Worm (Caenorhabditis elegans) whole organism, L2 larva: Measurements from ENCODE around the gene valv-1.
A peak's percentile ranks its signal among the peaks of the same experiment; 100 is the strongest.

ENCODE experiments used
- C34F6.9 ChIP-seq: fragments of 150-350 bp; optimal IDR thresholded peaks from 2 replicates; lab custom pipeline; 2014; ENCODE audit warnings: missing biosample characterization, missing genetic modification characterization
- F13H6.1 ChIP-seq: sonication (generic microtip); optimal IDR thresholded peaks from 2 replicates; lab custom pipeline; 2016; ENCODE audit warnings: missing genetic modification characterization, missing compliant biosample characterization
- R02D3.7 ChIP-seq: fragments of 150-350 bp; optimal IDR thresholded peaks from 2 replicates; lab custom pipeline; 2014; ENCODE audit warnings: missing biosample characterization, missing genetic modification characterization
- Y55F3AM.14 ChIP-seq: fragments of 200-800 bp; sonication (Bioruptor generic); optimal IDR thresholded peaks from 2 replicates; lab custom pipeline; 2018; ENCODE audit warnings: mild to moderate bottlenecking, missing genetic modification characterization, missing compliant biosample characterization
- alr-1 ChIP-seq: fragments of 150-350 bp; optimal IDR thresholded peaks from 2 replicates; lab custom pipeline; 2014; ENCODE audit warnings: missing biosample characterization, missing genetic modification characterization
- ama-1 ChIP-seq: fragments of 150-350 bp; optimal IDR thresholded peaks from 2 replicates; lab custom pipeline; 2018; ENCODE audit warnings: inconsistent platforms
- blmp-1 ChIP-seq: sonication (generic microtip); optimal IDR thresholded peaks from 2 replicates; lab custom pipeline; 2017; ENCODE audit warnings: missing genetic modification characterization, mild to moderate bottlenecking, missing compliant biosample characterization, antibody characterized with exemption, moderate library complexity; ENCODE audit not compliant: insufficient read depth
- ceh-82 ChIP-seq: fragments of 150-350 bp; optimal IDR thresholded peaks from 2 replicates; lab custom pipeline; 2014; ENCODE audit warnings: missing biosample characterization, missing genetic modification characterization
- crh-2 ChIP-seq: sonication (generic microtip); optimal IDR thresholded peaks from 2 replicates; lab custom pipeline; 2017; ENCODE audit warnings: missing biosample characterization, missing genetic modification characterization
- dmd-4 ChIP-seq: sonication (generic microtip); optimal IDR thresholded peaks from 2 replicates; lab custom pipeline; 2017; ENCODE audit warnings: missing biosample characterization, missing genetic modification characterization
- elt-1 ChIP-seq: fragments of 150-350 bp; optimal IDR thresholded peaks from 2 replicates; lab custom pipeline; 2014; ENCODE audit warnings: missing biosample characterization, missing genetic modification characterization
- elt-3 ChIP-seq: sonication (generic microtip); optimal IDR thresholded peaks from 2 replicates; lab custom pipeline; 2017; ENCODE audit warnings: missing biosample characterization, missing genetic modification characterization
- fos-1 ChIP-seq: fragments of 150-350 bp; optimal IDR thresholded peaks from 2 replicates; lab custom pipeline; 2014; ENCODE audit warnings: missing biosample characterization, missing genetic modification characterization
- lin-11 ChIP-seq: fragments of 150-350 bp; sonication (generic microtip); optimal IDR thresholded peaks from 2 replicates; lab custom pipeline; 2014; ENCODE audit warnings: missing biosample characterization, missing genetic modification characterization, inconsistent platforms, mixed read lengths
- lin-13 ChIP-seq: fragments of 150-350 bp; optimal IDR thresholded peaks from 2 replicates; lab custom pipeline; 2014; ENCODE audit warnings: missing biosample characterization, missing genetic modification reagents, missing genetic modification characterization
- lin-39 ChIP-seq: fragments of 150-350 bp; optimal IDR thresholded peaks from 2 replicates; lab custom pipeline; 2014; ENCODE audit warnings: missing biosample characterization, missing genetic modification reagents, missing genetic modification characterization
- lsy-2 ChIP-seq, 2 experiments: fragments of 150-350 bp in 1 of 2; sonication (generic microtip) in 1 of 2; optimal IDR thresholded peaks; 2 replicates each; lab custom pipeline; 2014 to 2017; ENCODE audit warnings: missing biosample characterization in 2 of 2, missing genetic modification characterization in 2 of 2
- mab-5 ChIP-seq: fragments of 150-350 bp; optimal IDR thresholded peaks from 2 replicates; lab custom pipeline; 2014; ENCODE audit warnings: missing biosample characterization, missing genetic modification characterization
- mbf-1 ChIP-seq: sonication (generic microtip); optimal IDR thresholded peaks from 2 replicates; lab custom pipeline; 2017; ENCODE audit warnings: missing biosample characterization, missing genetic modification characterization
- mdl-1 ChIP-seq, 2 experiments: fragments of 150-350 bp in 1 of 2; sonication (generic microtip) in 1 of 2; optimal IDR thresholded peaks; 2 replicates each; lab custom pipeline; 2017; ENCODE audit warnings: missing biosample characterization in 2 of 2, missing genetic modification characterization in 2 of 2
- nhr-10 ChIP-seq: sonication (generic microtip); optimal IDR thresholded peaks from 2 replicates; lab custom pipeline; 2017; ENCODE audit warnings: missing biosample characterization, missing genetic modification characterization
- nhr-11 ChIP-seq: fragments of 150-350 bp; optimal IDR thresholded peaks from 2 replicates; lab custom pipeline; 2014; ENCODE audit warnings: missing biosample characterization, missing genetic modification characterization
- nhr-12 ChIP-seq: fragments of 150-350 bp; optimal IDR thresholded peaks from 2 replicates; lab custom pipeline; 2014; ENCODE audit warnings: missing biosample characterization, missing genetic modification characterization
- nhr-129 ChIP-seq: fragments of 150-350 bp; optimal IDR thresholded peaks from 2 replicates; lab custom pipeline; 2014; ENCODE audit warnings: missing biosample characterization, missing genetic modification characterization
- nhr-23 ChIP-seq: fragments of 150-350 bp; optimal IDR thresholded peaks from 2 replicates; lab custom pipeline; 2014; ENCODE audit warnings: missing biosample characterization, missing genetic modification reagents, missing genetic modification characterization
- nhr-237 ChIP-seq: fragments of 150-350 bp; optimal IDR thresholded peaks from 2 replicates; lab custom pipeline; 2014; ENCODE audit warnings: missing biosample characterization, missing genetic modification characterization
- nhr-77 ChIP-seq: fragments of 150-350 bp; optimal IDR thresholded peaks from 2 replicates; lab custom pipeline; 2014; ENCODE audit warnings: missing biosample characterization, missing genetic modification characterization
- peb-1 ChIP-seq: fragments of 150-350 bp; optimal IDR thresholded peaks from 2 replicates; lab custom pipeline; 2014; ENCODE audit warnings: missing biosample characterization, missing genetic modification characterization
- sem-4 ChIP-seq: fragments of 150-350 bp; optimal IDR thresholded peaks from 2 replicates; lab custom pipeline; 2014; ENCODE audit warnings: missing biosample characterization, missing genetic modification reagents, missing genetic modification characterization
- skn-1 ChIP-seq: sonication (generic microtip); optimal IDR thresholded peaks from 2 replicates; lab custom pipeline; 2017; ENCODE audit warnings: missing biosample characterization, missing genetic modification characterization
- sma-3 ChIP-seq: sonication (generic microtip); optimal IDR thresholded peaks from 2 replicates; lab custom pipeline; 2016; ENCODE audit warnings: missing genetic modification reagents, missing genetic modification characterization, missing compliant biosample characterization
- sma-9 ChIP-seq, 2 experiments: fragments of 150-350 bp in 1 of 2; sonication (generic microtip) in 1 of 2; optimal IDR thresholded peaks; 2 replicates each; lab custom pipeline; 2014 to 2016; ENCODE audit warnings: missing genetic modification characterization in 2 of 2, mild to moderate bottlenecking in 1 of 2, missing biosample characterization in 1 of 2, missing compliant biosample characterization in 1 of 2, missing genetic modification reagents in 1 of 2, moderate library complexity in 1 of 2
- snpc-4 ChIP-seq: fragments of 150-350 bp; optimal IDR thresholded peaks from 2 replicates; lab custom pipeline; 2014; ENCODE audit warnings: missing biosample characterization, missing genetic modification characterization
- unc-55 ChIP-seq: fragments of 150-350 bp; sonication (generic microtip); optimal IDR thresholded peaks from 3 replicates; lab custom pipeline; 2014; ENCODE audit warnings: missing biosample characterization, missing genetic modification reagents, missing genetic modification characterization
- unc-62 ChIP-seq: fragments of 150-350 bp; optimal IDR thresholded peaks from 2 replicates; lab custom pipeline; 2014; ENCODE audit warnings: missing biosample characterization, missing genetic modification reagents, missing genetic modification characterization
- zag-1 ChIP-seq: fragments of 150-350 bp; optimal IDR thresholded peaks from 2 replicates; lab custom pipeline; 2014; ENCODE audit warnings: missing biosample characterization, missing genetic modification characterization
- ztf-11 ChIP-seq: sonication (generic microtip); optimal IDR thresholded peaks from 2 replicates; lab custom pipeline; 2017; ENCODE audit warnings: missing biosample characterization, missing genetic modification characterization

The valv-1 gene

DNA sequence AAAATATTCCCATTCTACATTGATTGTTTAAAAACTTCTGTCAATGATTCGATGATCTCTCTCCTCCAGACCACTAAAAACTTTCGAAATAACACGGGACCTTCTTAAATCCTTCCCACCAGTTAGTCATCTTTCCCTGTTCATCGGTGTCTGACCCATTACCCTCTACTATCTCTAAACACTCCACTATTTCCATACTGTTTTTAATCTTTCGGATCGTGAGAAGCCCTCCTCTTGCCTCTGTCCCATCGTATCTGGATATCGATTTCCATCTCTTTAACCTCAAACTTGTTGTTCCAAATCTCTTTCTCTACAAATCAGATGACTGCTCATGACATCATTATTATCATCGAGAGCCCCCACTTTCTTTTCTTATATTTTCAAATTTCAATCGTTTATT lies 16.8 kb downstream of the valv-1 start:
- TF ChIP-seq lin-11 (no peak), nhr-129 (tag; lab: Kevin White, UChicago) (peak; percentile 19), lsy-2 (tag; optimal IDR thresholded peaks at IDR 0.05; lab: Kevin White, UChicago) (peak in 1 of 2 experiments; percentile 8), elt-3 (tag; lab: Kevin White, UChicago) (no peak)

DNA sequence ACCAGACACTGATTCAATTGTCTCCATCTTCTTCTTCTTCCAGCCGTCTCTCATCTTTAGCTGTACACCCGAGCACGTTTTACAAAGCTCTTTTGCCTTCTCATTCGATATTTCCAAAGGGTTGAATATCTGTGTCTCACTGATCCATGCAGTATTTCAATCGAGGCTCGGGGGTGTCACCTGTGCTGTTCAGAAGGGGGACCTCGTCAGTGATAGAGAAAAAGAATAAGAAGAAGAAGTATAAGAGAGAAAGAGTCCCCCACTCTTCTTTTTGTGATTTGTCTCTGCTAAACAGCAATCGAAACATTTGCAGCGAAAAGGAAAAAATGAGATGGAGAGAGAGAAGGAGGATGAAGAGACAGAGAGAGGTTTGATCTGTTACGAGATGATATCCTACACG lies 19.1 kb downstream of the valv-1 start:
- TF ChIP-seq crh-2 (tag; lab: Kevin White, UChicago): no peak
- TF ChIP-seq C34F6.9 (tag; lab: Kevin White, UChicago): peak; percentile 7
- TF ChIP-seq peb-1 (tag; lab: Kevin White, UChicago): no peak
- peak; percentile 66 for TF ChIP-seq F13H6.1 (tag; lab: Kevin White, UChicago)
- TF ChIP-seq sma-9 (GFP tag; optimal IDR thresholded peaks at IDR 0.05; lab: Kevin White, UChicago): no peak
- TF ChIP-seq sma-9 (tag; optimal IDR thresholded peaks at IDR 0.05; lab: Kevin White, UChicago): no peak
- TF ChIP-seq lin-11: no peak
- no peak for TF ChIP-seq snpc-4 (tag; lab: Kevin White, UChicago)
- no peak for TF ChIP-seq lsy-2 (tag; optimal IDR thresholded peaks at IDR 0.05; lab: Kevin White, UChicago)
- TF ChIP-seq elt-1 (tag; lab: Kevin White, UChicago): no peak
- no peak for TF ChIP-seq unc-62
- TF ChIP-seq unc-55 (GFP tag; lab: Kevin White, UChicago): no peak
- no peak for TF ChIP-seq fos-1 (tag; lab: Kevin White, UChicago)
- TF ChIP-seq elt-3 (tag; lab: Kevin White, UChicago): no peak
- TF ChIP-seq nhr-77 (tag; lab: Kevin White, UChicago): no peak
- TF ChIP-seq nhr-11 (tag; lab: Kevin White, UChicago): no peak
- no peak for TF ChIP-seq dmd-4 (tag; lab: Kevin White, UChicago)
- peak; percentile 27 for TF ChIP-seq nhr-129 (tag; lab: Kevin White, UChicago)
- no peak for TF ChIP-seq mab-5 (tag; lab: Kevin White, UChicago)
- TF ChIP-seq sem-4 (tag; lab: Kevin White, UChicago): no peak

ce11 chrIV:7424198-7424597 lies 20.9 kb downstream of the valv-1 start, which contains the start of gene unc-82:
Gene unc-82 (plus strand): TSS chrIV:7424498.
- no peak for TF ChIP-seq snpc-4 (tag; lab: Kevin White, UChicago)
- TF ChIP-seq crh-2 (tag; lab: Kevin White, UChicago): no peak
- no peak for TF ChIP-seq ceh-82 (tag; lab: Kevin White, UChicago)
- no peak for TF ChIP-seq mab-5 (tag; lab: Kevin White, UChicago)
- no peak for TF ChIP-seq Y55F3AM.14 (GFP tag; lab: Kevin White, UChicago)
- no peak for TF ChIP-seq F13H6.1 (tag; lab: Kevin White, UChicago)
- TF ChIP-seq ztf-11 (tag; lab: Kevin White, UChicago): no peak
- no peak for TF ChIP-seq ama-1 (lab: Kevin White, UChicago)
- no peak for TF ChIP-seq zag-1 (tag; lab: Kevin White, UChicago)
- no peak for TF ChIP-seq nhr-237
- TF ChIP-seq sma-3 (GFP tag; lab: Kevin White, UChicago): no peak
- TF ChIP-seq, all 48 proteins: peak for 0

DNA sequence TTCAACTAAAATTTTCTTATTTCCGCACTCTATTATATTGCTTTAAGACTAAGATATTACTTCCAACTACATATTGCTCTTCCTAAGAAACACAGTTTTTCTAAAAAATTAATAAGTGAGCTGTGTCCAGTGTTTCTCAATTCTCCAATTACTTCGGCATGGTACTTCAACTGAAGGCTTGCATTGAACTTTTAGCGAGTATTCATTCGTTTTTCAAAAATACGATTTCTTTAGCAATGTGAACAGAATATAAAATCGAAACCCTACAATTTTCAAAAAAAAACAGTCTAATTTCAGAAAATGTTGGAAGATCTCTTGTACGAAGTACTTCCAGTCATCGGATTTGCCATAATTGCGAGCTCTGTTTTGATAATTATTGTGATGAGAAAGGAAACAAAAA lies 24.2 kb downstream of the valv-1 start, which contains the start of gene srtx-1:
TSS of gene srtx-1 (plus strand) at position 301 of the 400 bp plus-strand sequence.
- TF ChIP-seq nhr-77 (tag; lab: Kevin White, UChicago): no peak
- no peak for TF ChIP-seq nhr-11 (tag; lab: Kevin White, UChicago)
- TF ChIP-seq peb-1 (tag; lab: Kevin White, UChicago): no peak
- TF ChIP-seq nhr-12: no peak
- TF ChIP-seq mbf-1 (tag; lab: Kevin White, UChicago): no peak
- TF ChIP-seq mab-5 (tag; lab: Kevin White, UChicago): no peak
- no peak for TF ChIP-seq sem-4 (tag; lab: Kevin White, UChicago)
- TF ChIP-seq nhr-23 (tag; lab: Kevin White, UChicago): no peak
- no peak for TF ChIP-seq alr-1 (tag; lab: Kevin White, UChicago)
- TF ChIP-seq nhr-10 (tag; lab: Kevin White, UChicago): no peak
- no peak for TF ChIP-seq snpc-4 (tag; lab: Kevin White, UChicago)
- no peak for TF ChIP-seq blmp-1 (tag; lab: Kevin White, UChicago)
- no peak for TF ChIP-seq unc-62
- TF ChIP-seq R02D3.7 (tag; lab: Kevin White, UChicago): no peak
- TF ChIP-seq nhr-237: no peak

DNA sequence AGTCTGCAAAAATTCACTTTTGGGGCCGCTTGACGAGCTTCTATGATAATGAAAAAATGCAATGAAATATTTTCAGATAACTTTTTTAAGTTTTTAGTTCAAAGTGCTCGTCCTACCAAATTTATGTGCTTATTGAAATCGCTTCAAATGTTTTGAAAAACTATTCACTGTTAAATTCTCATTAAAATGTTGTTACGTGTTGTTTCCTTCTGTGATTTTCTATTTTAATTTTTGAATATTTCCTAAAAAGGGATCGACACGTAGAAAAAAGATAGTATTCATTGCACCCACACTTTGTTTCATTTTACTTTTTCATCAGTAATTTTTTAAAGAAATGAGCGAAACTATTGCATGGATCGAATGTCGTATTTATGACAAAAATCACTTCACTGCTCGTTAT lies 26.3 kb downstream of the valv-1 start, which contains the start of gene B0496.6:
TSS of gene B0496.6 (plus strand) at position 301 of the 400 bp plus-strand sequence.
- TF ChIP-seq lin-39: no peak
- TF ChIP-seq unc-55 (GFP tag; lab: Kevin White, UChicago): no peak
- TF ChIP-seq skn-1 (tag; lab: Kevin White, UChicago): no peak
- no peak for TF ChIP-seq mdl-1 (tag; optimal IDR thresholded peaks at IDR 0.05; lab: Kevin White, UChicago)
- no peak for TF ChIP-seq lin-13
